Worm (Caenorhabditis elegans) whole organism, young adult: ENCODE measurements around the gene F58G6.3.

Experiments used
- B0035.1 ChIP-seq: sonication (generic microtip); optimal IDR thresholded peaks from 2 replicates; lab custom pipeline; 2016; ENCODE audit warnings: missing genetic modification characterization, mild to moderate bottlenecking, missing compliant biosample characterization, missing genotype, missing genetic modification reagents
- B0261.1 ChIP-seq: sonication (generic microtip); optimal IDR thresholded peaks from 2 replicates; lab custom pipeline; 2016; ENCODE audit warnings: mild to moderate bottlenecking, missing genetic modification characterization, moderate library complexity, missing compliant biosample characterization
- C06A6.2 ChIP-seq: fragments of 200-800 bp; sonication (Bioruptor generic); conservative IDR thresholded peaks from 2 replicates; pipeline ENCODE4 v1.3.6; 2022; ENCODE audit warnings: missing genetic modification characterization, missing compliant biosample characterization
- F37B4.10 ChIP-seq: fragments of 200-800 bp; sonication (Bioruptor generic); IDR thresholded peaks from 2 replicates; pipeline ENCODE4 v1.3.6; 2022; ENCODE audit warnings: missing genetic modification characterization, missing compliant biosample characterization
- K11D2.4 ChIP-seq: fragments of 200-800 bp; sonication (Bioruptor generic); IDR thresholded peaks from 2 replicates; pipeline ENCODE4 v1.3.6; 2022; ENCODE audit warnings: missing genetic modification reagents, missing genetic modification characterization, missing compliant biosample characterization
- T07F8.4 ChIP-seq: sonication (generic microtip); optimal IDR thresholded peaks from 2 replicates; lab custom pipeline; 2016; ENCODE audit warnings: mild to moderate bottlenecking, missing genetic modification characterization, moderate library complexity, missing compliant biosample characterization
- T26A5.8 ChIP-seq: sonication (generic microtip); optimal IDR thresholded peaks from 2 replicates; lab custom pipeline; 2016; ENCODE audit warnings: missing genetic modification characterization, missing compliant biosample characterization
- Y53F4B.3 ChIP-seq: fragments of 200-800 bp; sonication (Bioruptor generic); IDR thresholded peaks from 2 replicates; pipeline ENCODE4 v1.3.6; 2022; ENCODE audit warnings: missing genetic modification reagents, missing genetic modification characterization, missing compliant biosample characterization
- Y56A3A.18 ChIP-seq: fragments of 200-800 bp; sonication (Bioruptor generic); IDR thresholded peaks from 2 replicates; pipeline ENCODE4 v1.3.6; 2022; ENCODE audit warnings: missing genetic modification reagents, missing genetic modification characterization, missing compliant biosample characterization
- Y79H2A.3 ChIP-seq: fragments of 200-800 bp; sonication (Bioruptor generic); conservative IDR thresholded peaks from 2 replicates; pipeline ENCODE4 v1.3.6; 2022; ENCODE audit warnings: missing genetic modification reagents, missing genetic modification characterization, missing compliant biosample characterization
- akir-1 ChIP-seq: fragments of 200-800 bp; sonication (Bioruptor generic); optimal IDR thresholded peaks from 2 replicates; lab custom pipeline; 2018; ENCODE audit warnings: mild to moderate bottlenecking, missing genetic modification characterization, moderate library complexity, missing compliant biosample characterization
- athp-1 ChIP-seq: sonication (generic microtip); optimal IDR thresholded peaks from 2 replicates; lab custom pipeline; 2017; ENCODE audit warnings: mild to moderate bottlenecking, missing genetic modification characterization, missing compliant biosample characterization
- attf-5 ChIP-seq: fragments of 200-800 bp; sonication (Bioruptor generic); optimal IDR thresholded peaks from 2 replicates; lab custom pipeline; 2018; ENCODE audit warnings: mild to moderate bottlenecking, missing genetic modification characterization, missing compliant biosample characterization
- attf-6 ChIP-seq: fragments of 200-800 bp; sonication (Bioruptor generic); IDR thresholded peaks from 2 replicates; pipeline ENCODE4 v1.3.6; 2022; ENCODE audit warnings: missing genetic modification reagents, missing genetic modification characterization, missing compliant biosample characterization
- bed-2 ChIP-seq: fragments of 200-800 bp; sonication (Bioruptor generic); IDR thresholded peaks from 2 replicates; pipeline ENCODE4 v1.3.6; 2022; ENCODE audit warnings: missing genetic modification reagents, missing genetic modification characterization, missing compliant biosample characterization
- cebp-1 ChIP-seq, 2 experiments: fragments of 200-800 bp in 1 of 2; sonication (Bioruptor generic) in 1 of 2; sonication (generic microtip) in 1 of 2; IDR thresholded peaks in 1 of 2; optimal IDR thresholded peaks in 1 of 2; 2 replicates each; pipeline versions ENCODE4 v1.3.6 to Lab custom; 2017 to 2022; ENCODE audit warnings: missing compliant biosample characterization in 2 of 2, missing genetic modification characterization in 2 of 2, mild to moderate bottlenecking in 1 of 2, missing genetic modification reagents in 1 of 2, moderate library complexity in 1 of 2
- ceh-27 ChIP-seq: fragments of 200-800 bp; sonication (Bioruptor generic); optimal IDR thresholded peaks from 2 replicates; lab custom pipeline; 2018; ENCODE audit warnings: mild to moderate bottlenecking, missing genetic modification characterization, moderate library complexity, missing compliant biosample characterization
- dox-1 ChIP-seq: fragments of 200-800 bp; sonication (Bioruptor generic); IDR thresholded peaks from 2 replicates; pipeline ENCODE4 v1.3.6; 2022; ENCODE audit warnings: missing genetic modification reagents, missing genetic modification characterization, missing compliant biosample characterization
- dpff-1 ChIP-seq: sonication (generic microtip); optimal IDR thresholded peaks from 2 replicates; lab custom pipeline; 2017; ENCODE audit warnings: mild to moderate bottlenecking, missing genetic modification characterization, missing compliant biosample characterization
- egl-18 ChIP-seq: fragments of 200-800 bp; sonication (Bioruptor generic); IDR thresholded peaks from 2 replicates; pipeline ENCODE4 v1.3.6; 2022; ENCODE audit warnings: missing genetic modification reagents, missing genetic modification characterization, missing compliant biosample characterization
- egl-44 ChIP-seq: fragments of 200-800 bp; sonication (Bioruptor generic); IDR thresholded peaks from 2 replicates; pipeline ENCODE4 v1.3.6; 2022; ENCODE audit warnings: missing genetic modification reagents, missing genetic modification characterization, missing compliant biosample characterization
- egrh-3 ChIP-seq: fragments of 200-800 bp; sonication (Bioruptor generic); IDR thresholded peaks from 2 replicates; pipeline ENCODE4 v1.3.6; 2022; ENCODE audit warnings: missing genetic modification reagents, missing genetic modification characterization, missing compliant biosample characterization
- fkh-3 ChIP-seq: sonication (generic microtip); optimal IDR thresholded peaks from 2 replicates; lab custom pipeline; 2016; ENCODE audit warnings: mild to moderate bottlenecking, missing genetic modification characterization, missing compliant biosample characterization
- gei-17 ChIP-seq: fragments of 200-800 bp; sonication (Bioruptor generic); optimal IDR thresholded peaks from 2 replicates; lab custom pipeline; 2018; ENCODE audit warnings: mild to moderate bottlenecking, missing genetic modification characterization, missing compliant biosample characterization
- hmg-20 ChIP-seq: fragments of 200-800 bp; sonication (Bioruptor generic); IDR thresholded peaks from 2 replicates; pipeline ENCODE4 v1.3.6; 2022; ENCODE audit warnings: missing genetic modification reagents, missing genetic modification characterization, missing compliant biosample characterization
- lin-26 ChIP-seq: fragments of 200-800 bp; sonication (Bioruptor generic); IDR thresholded peaks from 2 replicates; pipeline ENCODE4 v1.3.6; 2022; ENCODE audit warnings: missing genetic modification reagents, missing genetic modification characterization, missing compliant biosample characterization
- lin-40 ChIP-seq: sonication (generic microtip); optimal IDR thresholded peaks from 2 replicates; lab custom pipeline; 2016; ENCODE audit warnings: missing genetic modification characterization, mild to moderate bottlenecking, missing compliant biosample characterization, missing genotype, missing genetic modification reagents
- lir-1 ChIP-seq: fragments of 200-800 bp; sonication (Bioruptor generic); conservative IDR thresholded peaks from 2 replicates; pipeline ENCODE4 v1.3.6; 2022; ENCODE audit warnings: missing genetic modification reagents, missing genetic modification characterization, missing compliant biosample characterization
- lsl-1 ChIP-seq: fragments of 200-800 bp; sonication (Bioruptor generic); optimal IDR thresholded peaks from 2 replicates; lab custom pipeline; 2018; ENCODE audit warnings: mild to moderate bottlenecking, missing genetic modification characterization, moderate library complexity, missing compliant biosample characterization
- madf-6 ChIP-seq: fragments of 200-800 bp; sonication (Bioruptor generic); IDR thresholded peaks from 2 replicates; pipeline ENCODE4 v1.3.6; 2022; ENCODE audit warnings: missing genetic modification reagents, missing genetic modification characterization, missing compliant biosample characterization
- mes-4 ChIP-seq: sonication (generic microtip); optimal IDR thresholded peaks from 2 replicates; lab custom pipeline; 2016; ENCODE audit warnings: missing genotype, missing genetic modification characterization, missing compliant biosample characterization
- nfya-2 ChIP-seq: fragments of 200-800 bp; sonication (Bioruptor generic); IDR thresholded peaks from 2 replicates; pipeline ENCODE4 v1.3.6; 2022; ENCODE audit warnings: missing genetic modification reagents, missing genetic modification characterization, missing compliant biosample characterization
- nhr-179 ChIP-seq: sonication (generic microtip); optimal IDR thresholded peaks from 2 replicates; lab custom pipeline; 2016; ENCODE audit warnings: mild to moderate bottlenecking, missing genetic modification characterization, missing compliant biosample characterization
- nhr-27 ChIP-seq: fragments of 200-800 bp; sonication (Bioruptor generic); optimal IDR thresholded peaks from 2 replicates; lab custom pipeline; 2018; ENCODE audit warnings: mild to moderate bottlenecking, missing genetic modification characterization, moderate library complexity, missing compliant biosample characterization
- nhr-80 ChIP-seq: sonication (generic microtip); optimal IDR thresholded peaks from 2 replicates; lab custom pipeline; 2016; ENCODE audit warnings: missing genetic modification characterization, missing compliant biosample characterization
- nhr-90 ChIP-seq: sonication (generic microtip); optimal IDR thresholded peaks from 2 replicates; lab custom pipeline; 2016; ENCODE audit warnings: missing genotype, mild to moderate bottlenecking, missing genetic modification characterization, missing compliant biosample characterization
- rec-8 ChIP-seq, 2 experiments: sonication (generic microtip); optimal IDR thresholded peaks; 2 replicates each; lab custom pipeline; 2016; ENCODE audit warnings: mild to moderate bottlenecking in 2 of 2, missing genetic modification characterization in 2 of 2, missing genetic modification reagents in 2 of 2, missing genotype in 2 of 2, missing biosample characterization in 1 of 2, missing compliant biosample characterization in 1 of 2, moderate library complexity in 1 of 2
- snpc-1.1 ChIP-seq: sonication (generic microtip); optimal IDR thresholded peaks from 2 replicates; lab custom pipeline; 2017; ENCODE audit warnings: missing genetic modification characterization, mild to moderate bottlenecking, missing compliant biosample characterization, antibody characterized with exemption, moderate library complexity, missing genotype, missing genetic modification reagents; ENCODE audit not compliant: insufficient read depth
- snpc-3.4 ChIP-seq: sonication (generic microtip); optimal IDR thresholded peaks from 2 replicates; lab custom pipeline; 2017; ENCODE audit warnings: missing genetic modification characterization, mild to moderate bottlenecking, missing compliant biosample characterization, antibody characterized with exemption, moderate library complexity, missing genotype, missing genetic modification reagents
- tbx-9 ChIP-seq: sonication (generic microtip); optimal IDR thresholded peaks from 2 replicates; lab custom pipeline; 2016; ENCODE audit warnings: borderline replicate concordance, missing genetic modification characterization, inconsistent platforms, missing compliant biosample characterization
- xnd-1 ChIP-seq: sonication (generic microtip); optimal IDR thresholded peaks from 2 replicates; lab custom pipeline; 2016; ENCODE audit warnings: missing genotype, missing genetic modification reagents, missing genetic modification characterization, missing compliant biosample characterization
- zfh-2 ChIP-seq: fragments of 200-800 bp; sonication (Bioruptor generic); conservative IDR thresholded peaks from 2 replicates; pipeline ENCODE4 v1.3.6; 2022; ENCODE audit warnings: missing genetic modification reagents, missing genetic modification characterization, missing compliant biosample characterization
- ztf-28 ChIP-seq: fragments of 200-800 bp; sonication (Bioruptor generic); IDR thresholded peaks from 2 replicates; pipeline ENCODE4 v1.3.6; 2022; ENCODE audit warnings: missing genetic modification reagents, missing genetic modification characterization, missing compliant biosample characterization

The F58G6.3 gene

DNA sequence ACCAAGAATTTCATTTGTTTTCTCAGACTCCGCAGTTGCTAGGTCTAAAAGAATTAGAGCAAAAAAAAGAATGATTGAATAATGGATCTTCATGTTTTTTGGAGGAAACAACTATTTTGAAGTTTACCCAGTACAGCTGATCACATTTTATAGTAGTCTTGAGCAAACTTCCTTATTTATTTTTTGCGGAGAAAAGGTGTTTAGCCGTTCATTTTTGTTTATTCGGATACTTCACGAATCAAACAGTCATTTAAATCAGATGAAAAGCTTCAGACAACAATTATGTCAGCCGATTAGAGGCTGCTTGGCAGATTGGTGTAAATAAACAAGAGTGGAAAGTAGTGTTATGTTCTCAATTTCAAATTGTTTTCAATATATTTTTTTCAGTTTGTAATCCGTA, 29.1 kb upstream of the F58G6.3 start, which contains the start of gene W09C2.8:
Gene W09C2.8 (minus strand): TSS at position 101 of the 400 bp plus-strand sequence.
- TF ChIP-seq dox-1 (GFP tag; lab: Robert Waterston, UW) (no peak), madf-6 (GFP tag; lab: Robert Waterston, UW) (no peak), bed-2 (GFP tag; lab: Robert Waterston, UW) (no peak), mes-4 (tag; lab: Kevin White, UChicago) (no peak), hmg-20 (GFP tag; lab: Robert Waterston, UW) (no peak), C06A6.2 (GFP tag; lab: Robert Waterston, UW) (no peak), ztf-28 (no peak), T07F8.4 (tag; lab: Kevin White, UChicago) (no peak), Y53F4B.3 (GFP tag; lab: Robert Waterston, UW) (no peak), rec-8 (tag; optimal IDR thresholded peaks at IDR 0.05; lab: Kevin White, UChicago) (no peak), lin-40 (tag; lab: Kevin White, UChicago) (no peak), tbx-9 (tag; lab: Kevin White, UChicago) (no peak), F37B4.10 (GFP tag; lab: Robert Waterston, UW) (no peak), attf-6 (GFP tag; lab: Robert Waterston, UW) (no peak), egl-18 (GFP tag; lab: Robert Waterston, UW) (no peak)

DNA sequence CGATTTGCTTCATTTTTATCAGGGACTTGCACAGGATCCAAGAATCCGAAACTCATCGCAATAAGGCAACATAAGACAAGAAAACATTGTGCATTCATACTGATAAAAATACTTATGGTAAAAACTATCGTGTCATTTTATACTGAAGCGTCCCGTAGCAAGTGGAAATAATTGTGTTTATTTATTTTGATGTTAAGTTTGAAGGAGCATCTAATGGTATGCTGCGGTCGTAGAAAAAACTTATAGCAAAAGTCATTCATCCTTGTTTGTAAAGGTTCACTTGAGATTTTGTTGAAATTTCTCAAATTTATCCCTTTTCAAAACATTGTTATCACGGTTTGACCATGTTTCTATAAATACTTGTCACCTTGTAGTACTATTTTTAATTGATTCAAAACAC, 28.4 kb upstream of the F58G6.3 start, which contains the start of gene W09C2.10:
Gene W09C2.10 (minus strand): TSS at position 101 of the 400 bp plus-strand sequence.
- TF ChIP-seq lsl-1 (GFP tag; lab: Kevin White, UChicago) (no peak), nhr-179 (tag; lab: Kevin White, UChicago) (no peak), K11D2.4 (GFP tag; lab: Robert Waterston, UW) (no peak), madf-6 (GFP tag; lab: Robert Waterston, UW) (no peak), B0261.1 (tag; lab: Kevin White, UChicago) (no peak), lir-1 (GFP tag; lab: Robert Waterston, UW) (no peak), attf-5 (GFP tag; lab: Kevin White, UChicago) (no peak), gei-17 (no peak), dox-1 (GFP tag; lab: Robert Waterston, UW) (no peak), snpc-1.1 (tag; lab: Kevin White, UChicago) (no peak), egl-44 (GFP tag; lab: Robert Waterston, UW) (no peak), zfh-2 (GFP tag; lab: Robert Waterston, UW) (no peak), nhr-27 (tag; lab: Kevin White, UChicago) (no peak), fkh-3 (tag; lab: Kevin White, UChicago) (no peak), nfya-2 (GFP tag; lab: Robert Waterston, UW) (no peak), Y56A3A.18 (GFP tag; lab: Robert Waterston, UW) (no peak), C06A6.2 (GFP tag; lab: Robert Waterston, UW) (no peak)

DNA sequence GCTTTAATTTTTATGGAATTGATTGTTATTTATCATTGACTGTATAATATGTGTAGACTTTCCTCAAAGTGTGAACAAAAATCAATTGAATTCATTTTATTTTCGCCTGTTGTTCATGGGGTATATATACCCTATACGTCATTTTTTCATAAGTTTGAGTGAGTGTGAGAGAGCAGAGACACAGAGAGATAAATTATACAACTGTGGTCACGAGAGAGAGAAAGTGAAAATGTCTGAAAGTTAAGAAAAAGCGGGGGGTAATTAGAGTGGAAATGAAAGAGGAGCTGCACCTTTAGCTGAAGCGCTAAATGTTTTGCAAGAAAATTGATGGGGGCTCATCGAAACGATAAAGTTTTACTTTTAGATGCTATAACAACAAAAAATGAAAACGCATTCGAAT, 27.5 kb upstream of the F58G6.3 start:
- TF ChIP-seq nhr-80 (tag; lab: Kevin White, UChicago) (peak; percentile 36), Y79H2A.3 (GFP tag; lab: Robert Waterston, UW) (no peak), cebp-1 (GFP tag; IDR thresholded peaks at IDR 0.05; lab: Robert Waterston, UW) (no peak), cebp-1 (tag; optimal IDR thresholded peaks at IDR 0.05; lab: Kevin White, UChicago) (peak; percentile 3), attf-5 (GFP tag; lab: Kevin White, UChicago) (peak; percentile 3)
- TF ChIP-seq, all 124 proteins: peak for 3

DNA sequence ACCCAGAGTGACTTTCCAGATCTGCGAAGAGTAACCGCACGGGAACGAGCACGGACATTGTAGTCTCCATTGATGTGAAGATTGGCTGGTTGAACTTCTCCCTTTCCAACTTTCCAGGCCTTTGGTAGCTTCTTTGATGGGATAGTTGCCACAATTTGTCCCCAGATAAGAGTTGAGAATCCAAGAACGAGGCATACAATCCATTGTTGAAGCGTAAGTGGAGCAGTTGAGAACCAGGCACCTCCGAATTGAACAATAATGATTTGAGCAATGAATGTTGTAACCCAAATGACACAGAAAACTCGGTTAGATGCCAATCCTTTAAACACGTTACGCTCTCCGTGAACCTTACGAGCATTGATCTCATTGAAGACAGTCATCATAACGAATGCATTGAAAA, 26.3 kb upstream of the F58G6.3 start:
- TF ChIP-seq athp-1 (tag; lab: Kevin White, UChicago) (no peak), B0035.1 (tag; lab: Kevin White, UChicago) (no peak), ceh-27 (no peak), T26A5.8 (no peak), nhr-90 (tag; lab: Kevin White, UChicago) (no peak), snpc-3.4 (tag; lab: Kevin White, UChicago) (no peak), lin-26 (GFP tag; lab: Robert Waterston, UW) (no peak), akir-1 (GFP tag; lab: Kevin White, UChicago) (no peak), K11D2.4 (GFP tag; lab: Robert Waterston, UW) (no peak), fkh-3 (tag; lab: Kevin White, UChicago) (no peak), dpff-1 (no peak), xnd-1 (no peak), egrh-3 (GFP tag; lab: Robert Waterston, UW) (no peak)
